Fruit fly (Drosophila melanogaster): ENCODE measurements around the gene CG34428.

dm6 chr3L:13058429-13058828 is 3.1 kb upstream of the CG34428 start:
- no peak for TF ChIP-seq CG34367 (tag; optimal IDR thresholded peaks at IDR 0.05)
- TF ChIP-seq fd96Ca (GFP tag; IDR thresholded peaks at IDR 0.05): no peak
- TF ChIP-seq CG12605 (GFP tag; IDR thresholded peaks at IDR 0.05): no peak
- TF ChIP-seq gl (tag; optimal IDR thresholded peaks at IDR 0.05): no peak
- no peak for TF ChIP-seq Pif1A (GFP tag; optimal IDR thresholded peaks at IDR 0.05)
- no peak for TF ChIP-seq CG8159 (tag; optimal IDR thresholded peaks at IDR 0.05)
- no peak for TF ChIP-seq CG9948 (tag; optimal IDR thresholded peaks at IDR 0.05)
- no peak for TF ChIP-seq EcR (GFP tag; optimal IDR thresholded peaks at IDR 0.05)
- no peak for TF ChIP-seq Pif1B (GFP tag; optimal IDR thresholded peaks at IDR 0.05)
- no peak for TF ChIP-seq Snoo (tag; optimal IDR thresholded peaks at IDR 0.05)
- no peak for TF ChIP-seq CG4496 (GFP tag; IDR thresholded peaks at IDR 0.05)
- TF ChIP-seq CG17806 (tag; optimal IDR thresholded peaks at IDR 0.05): no peak

Measured in whole organism, pupa.